Worm (Caenorhabditis elegans) whole organism, L1 larva: ENCODE results near the gene C06G1.1.
A peak's percentile ranks its signal among the peaks of the same experiment; 100 is the strongest.

ENCODE experiments used
- C04F5.9 ChIP-seq: sonication (generic microtip); optimal IDR thresholded peaks from 2 replicates; lab custom pipeline; 2016; ENCODE audit warnings: missing genetic modification characterization, missing compliant biosample characterization
- C16A3.4 ChIP-seq: fragments of 150-350 bp; optimal IDR thresholded peaks from 2 replicates; lab custom pipeline; 2014; ENCODE audit warnings: missing biosample characterization, missing genetic modification characterization
- F16B12.6 ChIP-seq: fragments of 150-350 bp; optimal IDR thresholded peaks from 2 replicates; lab custom pipeline; 2014; ENCODE audit warnings: missing biosample characterization, missing genetic modification characterization
- Y116A8C.19 ChIP-seq: sonication (generic microtip); optimal IDR thresholded peaks from 2 replicates; lab custom pipeline; 2016; ENCODE audit warnings: missing compliant biosample characterization, missing genetic modification characterization, borderline replicate concordance
- aha-1 ChIP-seq: fragments of 150-350 bp; optimal IDR thresholded peaks from 2 replicates; lab custom pipeline; 2014; ENCODE audit warnings: missing biosample characterization, missing genetic modification characterization
- aly-2 ChIP-seq: fragments of 150-350 bp; optimal IDR thresholded peaks from 2 replicates; lab custom pipeline; 2014; ENCODE audit warnings: missing biosample characterization, missing genetic modification characterization
- ama-1 ChIP-seq: fragments of 150-350 bp; optimal IDR thresholded peaks from 2 replicates; lab custom pipeline; 2014
- ceh-82 ChIP-seq, 3 experiments: fragments of 150-350 bp in 1 of 3; sonication (generic microtip) in 2 of 3; optimal IDR thresholded peaks; 2 replicates each; lab custom pipeline; 2014 to 2017; ENCODE audit warnings: missing biosample characterization in 3 of 3, missing genetic modification characterization in 3 of 3
- dsc-1 ChIP-seq: sonication (generic microtip); optimal IDR thresholded peaks from 2 replicates; lab custom pipeline; 2016; ENCODE audit warnings: mild to moderate bottlenecking, missing genetic modification characterization, missing compliant biosample characterization
- efl-3 ChIP-seq: fragments of 200-800 bp; sonication (Bioruptor generic); optimal IDR thresholded peaks from 2 replicates; lab custom pipeline; 2018; ENCODE audit warnings: mild to moderate bottlenecking, missing genetic modification characterization, missing compliant biosample characterization
- egl-13 ChIP-seq: sonication (generic microtip); optimal IDR thresholded peaks from 2 replicates; lab custom pipeline; 2016; ENCODE audit warnings: missing genotype, missing genetic modification reagents, missing genetic modification characterization, missing compliant biosample characterization
- egl-27 ChIP-seq, 2 experiments: fragments of 150-350 bp in 1 of 2; sonication (generic microtip); optimal IDR thresholded peaks; 3 replicates each; lab custom pipeline; 2017 to 2018; ENCODE audit warnings: missing biosample characterization in 2 of 2, missing genetic modification characterization in 2 of 2, missing genetic modification reagents in 2 of 2
- elt-2 ChIP-seq: sonication (generic microtip); optimal IDR thresholded peaks from 2 replicates; lab custom pipeline; 2016; ENCODE audit warnings: missing genetic modification characterization, mild to moderate bottlenecking, inconsistent platforms, missing compliant biosample characterization, missing genetic modification reagents
- ets-5 ChIP-seq: fragments of 200-800 bp; sonication (Bioruptor generic); IDR thresholded peaks from 2 replicates; pipeline ENCODE4 v1.3.6; 2022; ENCODE audit warnings: missing genetic modification characterization, missing compliant biosample characterization
- fkh-10 ChIP-seq: sonication (generic microtip); optimal IDR thresholded peaks from 2 replicates; lab custom pipeline; 2017; ENCODE audit warnings: missing biosample characterization, missing genetic modification reagents, missing genetic modification characterization
- fos-1 ChIP-seq: fragments of 150-350 bp; optimal IDR thresholded peaks from 2 replicates; lab custom pipeline; 2014; ENCODE audit warnings: missing biosample characterization, missing genetic modification characterization
- grh-1 ChIP-seq: fragments of 200-800 bp; sonication (Bioruptor generic); IDR thresholded peaks from 2 replicates; pipeline ENCODE4 v1.3.6; 2022; ENCODE audit warnings: missing genetic modification reagents, missing genetic modification characterization, missing compliant biosample characterization
- hlh-17 ChIP-seq: fragments of 200-800 bp; sonication (Bioruptor generic); optimal IDR thresholded peaks from 2 replicates; lab custom pipeline; 2018; ENCODE audit warnings: missing genetic modification characterization, mild to moderate bottlenecking, missing compliant biosample characterization, moderate library complexity, borderline replicate concordance
- hlh-4 ChIP-seq: sonication (generic microtip); optimal IDR thresholded peaks from 2 replicates; lab custom pipeline; 2016; ENCODE audit warnings: mild to moderate bottlenecking, missing genetic modification characterization, missing compliant biosample characterization
- irx-1 ChIP-seq: sonication (generic microtip); optimal IDR thresholded peaks from 2 replicates; lab custom pipeline; 2016; ENCODE audit warnings: missing genetic modification characterization, missing compliant biosample characterization
- isw-1 ChIP-seq: fragments of 200-800 bp; sonication (Bioruptor generic); IDR thresholded peaks from 2 replicates; pipeline ENCODE4 v1.3.6; 2022; ENCODE audit warnings: missing genetic modification characterization, missing compliant biosample characterization
- lin-13 ChIP-seq: fragments of 150-350 bp; optimal IDR thresholded peaks from 2 replicates; lab custom pipeline; 2014; ENCODE audit warnings: missing biosample characterization, missing genetic modification reagents, missing genetic modification characterization
- lin-14 ChIP-seq: fragments of 200-800 bp; sonication (Bioruptor generic); optimal IDR thresholded peaks from 2 replicates; lab custom pipeline; 2018; ENCODE audit warnings: mild to moderate bottlenecking, missing genetic modification characterization, moderate library complexity, missing compliant biosample characterization
- lin-15B ChIP-seq: fragments of 150-350 bp; sonication (generic microtip); optimal IDR thresholded peaks from 3 replicates; lab custom pipeline; 2014; ENCODE audit warnings: missing biosample characterization, missing genetic modification characterization
- lin-35 ChIP-seq, 2 experiments: fragments of 150-350 bp; optimal IDR thresholded peaks; 2 replicates each; lab custom pipeline; 2014; ENCODE audit warnings: missing biosample characterization in 2 of 2, missing genetic modification characterization in 2 of 2, missing genetic modification reagents in 2 of 2
- lsy-2 ChIP-seq, 2 experiments: fragments of 150-350 bp; optimal IDR thresholded peaks; 2 replicates each; lab custom pipeline; 2014; ENCODE audit warnings: missing biosample characterization in 2 of 2, missing genetic modification characterization in 2 of 2
- mef-2 ChIP-seq: fragments of 150-350 bp; optimal IDR thresholded peaks from 2 replicates; lab custom pipeline; 2014; ENCODE audit warnings: missing biosample characterization, missing genetic modification characterization
- mep-1 ChIP-seq: fragments of 150-350 bp; optimal IDR thresholded peaks from 2 replicates; lab custom pipeline; 2014; ENCODE audit warnings: missing biosample characterization, missing genetic modification characterization
- nhr-11 ChIP-seq: fragments of 150-350 bp; optimal IDR thresholded peaks from 2 replicates; lab custom pipeline; 2014; ENCODE audit warnings: missing biosample characterization, missing genetic modification characterization
- nhr-12 ChIP-seq: sonication (generic microtip); optimal IDR thresholded peaks from 2 replicates; lab custom pipeline; 2017; ENCODE audit warnings: missing biosample characterization, missing genetic modification characterization
- nhr-20 ChIP-seq: sonication (generic microtip); optimal IDR thresholded peaks from 2 replicates; lab custom pipeline; 2016; ENCODE audit warnings: mild to moderate bottlenecking, missing genetic modification characterization, missing compliant biosample characterization
- nhr-237 ChIP-seq: fragments of 150-350 bp; optimal IDR thresholded peaks from 2 replicates; lab custom pipeline; 2014; ENCODE audit warnings: missing biosample characterization, missing genetic modification characterization
- nhr-28 ChIP-seq: fragments of 150-350 bp; optimal IDR thresholded peaks from 2 replicates; lab custom pipeline; 2014; ENCODE audit warnings: missing biosample characterization, missing genetic modification characterization
- nhr-71 ChIP-seq: sonication (generic microtip); optimal IDR thresholded peaks from 2 replicates; lab custom pipeline; 2016; ENCODE audit warnings: mild to moderate bottlenecking, missing genetic modification characterization, moderate library complexity, missing compliant biosample characterization
- nhr-77 ChIP-seq: fragments of 150-350 bp; optimal IDR thresholded peaks from 2 replicates; lab custom pipeline; 2014; ENCODE audit warnings: missing biosample characterization, missing genetic modification characterization
- nhr-84 ChIP-seq: sonication (generic microtip); optimal IDR thresholded peaks from 2 replicates; lab custom pipeline; 2017; ENCODE audit warnings: missing biosample characterization, missing genetic modification characterization
- nhr-85 ChIP-seq: sonication (generic microtip); peaks from one replicate; lab custom pipeline; 2016; ENCODE audit warnings: missing genetic modification characterization, inconsistent platforms, missing compliant biosample characterization
- pag-3 ChIP-seq: sonication (generic microtip); optimal IDR thresholded peaks from 2 replicates; lab custom pipeline; 2017; ENCODE audit warnings: missing genetic modification characterization, mild to moderate bottlenecking, missing compliant biosample characterization, antibody characterized with exemption, borderline replicate concordance; ENCODE audit not compliant: insufficient read depth
- pax-3 ChIP-seq: fragments of 200-800 bp; sonication (Bioruptor generic); optimal IDR thresholded peaks from 2 replicates; lab custom pipeline; 2018; ENCODE audit warnings: mild to moderate bottlenecking, missing genetic modification characterization, moderate library complexity, missing compliant biosample characterization
- pqm-1 ChIP-seq: sonication (generic microtip); optimal IDR thresholded peaks from 3 replicates; lab custom pipeline; 2017; ENCODE audit warnings: missing biosample characterization, missing genetic modification characterization
- rnt-1 ChIP-seq: sonication (generic microtip); optimal IDR thresholded peaks from 2 replicates; lab custom pipeline; 2016; ENCODE audit warnings: mild to moderate bottlenecking, missing genetic modification characterization, moderate library complexity, missing compliant biosample characterization
- skn-1 ChIP-seq: fragments of 150-350 bp; optimal IDR thresholded peaks from 2 replicates; lab custom pipeline; 2014; ENCODE audit warnings: missing biosample characterization, missing genetic modification characterization
- snpc-4 ChIP-seq: fragments of 150-350 bp; optimal IDR thresholded peaks from 2 replicates; lab custom pipeline; 2014; ENCODE audit warnings: missing biosample characterization, missing genetic modification characterization
- snu-23 ChIP-seq: sonication (generic microtip); optimal IDR thresholded peaks from 2 replicates; lab custom pipeline; 2016; ENCODE audit warnings: missing genetic modification characterization, missing compliant biosample characterization
- sox-4 ChIP-seq: sonication (generic microtip); optimal IDR thresholded peaks from 2 replicates; lab custom pipeline; 2016; ENCODE audit warnings: missing genetic modification characterization, missing compliant biosample characterization
- tbx-2 ChIP-seq: sonication (generic microtip); optimal IDR thresholded peaks from 2 replicates; lab custom pipeline; 2016; ENCODE audit warnings: missing genetic modification characterization, missing compliant biosample characterization
- tlp-1 ChIP-seq: fragments of 150-350 bp; optimal IDR thresholded peaks from 2 replicates; lab custom pipeline; 2014; ENCODE audit warnings: missing biosample characterization, missing genetic modification characterization
- unc-130 ChIP-seq: fragments of 150-350 bp; optimal IDR thresholded peaks from 2 replicates; lab custom pipeline; 2017; ENCODE audit warnings: missing biosample characterization, missing genetic modification characterization, inconsistent platforms
- unc-30 ChIP-seq: sonication (generic microtip); optimal IDR thresholded peaks from 2 replicates; lab custom pipeline; 2017; ENCODE audit warnings: missing biosample characterization, missing genetic modification characterization
- unc-62 ChIP-seq: fragments of 150-350 bp; optimal IDR thresholded peaks from 2 replicates; lab custom pipeline; 2014; ENCODE audit warnings: missing biosample characterization, missing genetic modification reagents, missing genetic modification characterization
- unc-86 ChIP-seq: sonication (generic microtip); optimal IDR thresholded peaks from 2 replicates; lab custom pipeline; 2016; ENCODE audit warnings: missing genetic modification characterization, missing compliant biosample characterization
- unc-98 ChIP-seq: fragments of 200-800 bp; sonication (Bioruptor generic); IDR thresholded peaks from 2 replicates; pipeline ENCODE4 v1.3.6; 2022; ENCODE audit warnings: missing genetic modification characterization, missing compliant biosample characterization
- vab-15 ChIP-seq: sonication (generic microtip); optimal IDR thresholded peaks from 2 replicates; lab custom pipeline; 2017; ENCODE audit warnings: missing genotype, mild to moderate bottlenecking, missing genetic modification characterization, missing compliant biosample characterization
- zip-4 ChIP-seq: fragments of 200-800 bp; sonication (Bioruptor generic); optimal IDR thresholded peaks from 2 replicates; lab custom pipeline; 2018; ENCODE audit warnings: mild to moderate bottlenecking, missing genetic modification characterization, moderate library complexity, missing compliant biosample characterization

Gene C06G1.1

DNA sequence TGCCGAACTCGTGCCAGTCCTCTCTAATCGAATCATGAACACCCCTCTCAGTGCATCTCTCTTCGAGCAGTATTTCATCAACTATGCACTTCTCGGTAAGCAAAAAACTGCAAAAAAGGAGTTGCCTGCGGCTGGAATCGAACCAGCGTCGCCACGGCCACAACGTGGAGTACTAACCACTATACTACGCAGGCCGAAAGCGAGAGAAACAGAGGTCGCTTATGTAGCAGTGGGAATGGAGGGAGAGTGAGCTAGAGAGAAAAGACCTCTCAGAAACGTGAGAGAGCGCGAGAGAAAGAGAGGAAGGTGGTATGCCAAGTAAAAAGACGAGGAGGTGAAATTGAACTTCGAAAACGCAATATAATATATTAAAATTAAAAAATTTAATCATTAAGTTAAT lies 1.6 kb downstream of the C06G1.1 start (continued):
- TF ChIP-seq pqm-1 (tag; lab: Kevin White, UChicago) (no peak), rnt-1 (tag; lab: Kevin White, UChicago) (peak; percentile 76), nhr-20 (tag; lab: Kevin White, UChicago) (peak; percentile 85), lin-14 (peak; percentile 83), dsc-1 (tag; lab: Kevin White, UChicago) (peak; percentile 82), mep-1 (tag; lab: Kevin White, UChicago) (peak; percentile 90), pax-3 (tag; lab: Kevin White, UChicago) (peak; percentile 50), F16B12.6 (tag; lab: Kevin White, UChicago) (no peak), snpc-4 (tag; lab: Kevin White, UChicago) (peak; percentile 42), efl-3 (no peak), hlh-17 (GFP tag; lab: Kevin White, UChicago) (no peak), grh-1 (GFP tag; lab: Robert Waterston, UW) (peak; percentile 50; the same call in 1 of the 2 replicates), unc-130 (tag; lab: Kevin White, UChicago) (peak; percentile 46), zip-4 (GFP tag; lab: Kevin White, UChicago) (peak; percentile 38), egl-13 (tag; lab: Kevin White, UChicago) (peak; percentile 75), nhr-11 (tag; lab: Kevin White, UChicago) (no peak), egl-27 (tag; optimal IDR thresholded peaks at IDR 0.05; lab: Kevin White, UChicago) (no peak), fos-1 (tag; lab: Kevin White, UChicago) (peak; percentile 82), nhr-85 (tag; lab: Kevin White, UChicago) (peak; percentile 80), unc-30 (tag; lab: Kevin White, UChicago) (no peak), unc-98 (no peak), sox-4 (tag; lab: Kevin White, UChicago) (peak; percentile 76), nhr-84 (tag; lab: Kevin White, UChicago) (no peak), elt-2 (tag; lab: Kevin White, UChicago) (peak; percentile 61), unc-86 (tag; lab: Kevin White, UChicago) (peak; percentile 77), pag-3 (no peak), tlp-1 (tag; lab: Kevin White, UChicago) (no peak), ama-1 (lab: Kevin White, UChicago) (no peak), nhr-28 (tag; lab: Kevin White, UChicago) (no peak), isw-1 (GFP tag; lab: Robert Waterston, UW) (peak; percentile 40), skn-1 (peak; percentile 71), lsy-2 (tag; optimal IDR thresholded peaks at IDR 0.05; lab: Kevin White, UChicago) (peak; percentile 67 to 73), nhr-237 (tag; lab: Kevin White, UChicago) (no peak), tbx-2 (tag; lab: Kevin White, UChicago) (peak; percentile 79), snu-23 (GFP tag; lab: Kevin White, UChicago) (peak; percentile 92), lin-13 (GFP tag; lab: Kevin White, UChicago) (peak; percentile 64), lin-15B (no peak), Y116A8C.19 (tag; lab: Kevin White, UChicago) (no peak), irx-1 (peak; percentile 62), C16A3.4 (tag; lab: Kevin White, UChicago) (peak; percentile 71), unc-62 (no peak), mef-2 (tag; lab: Kevin White, UChicago) (peak; percentile 53), fkh-10 (GFP tag; lab: Kevin White, UChicago) (peak; percentile 77), aly-2 (tag; lab: Kevin White, UChicago) (no peak), nhr-77 (peak; percentile 84), nhr-12 (tag; lab: Kevin White, UChicago) (no peak), lin-35 (GFP tag; optimal IDR thresholded peaks at IDR 0.05; lab: Kevin White, UChicago) (peak; percentile 26 to 83), nhr-71 (tag; lab: Kevin White, UChicago) (peak; percentile 85), hlh-4 (tag; lab: Kevin White, UChicago) (no peak), ets-5 (GFP tag; lab: Robert Waterston, UW) (no peak), ceh-82 (tag; optimal IDR thresholded peaks at IDR 0.05; lab: Kevin White, UChicago) (peak; percentile 81 to 91 (median 90)), vab-15 (tag; lab: Kevin White, UChicago) (no peak), aha-1 (no peak), C04F5.9 (no peak)
